Worm (Caenorhabditis elegans) whole organism, L4 larva: ENCODE results near the gene snf-3.
"Not testable (repeated sequence)": the region's sequence is repeated elsewhere in the genome, so short reads cannot be mapped to it uniquely, and the experiment has no call there.

Source experiments
- lin-1 ChIP-seq: fragments of 200-800 bp; sonication (Bioruptor generic); IDR thresholded peaks from 2 replicates; pipeline ENCODE4 v1.3.6; 2022; ENCODE audit warnings: missing genetic modification reagents, missing genetic modification characterization, missing compliant biosample characterization
- nhr-11 ChIP-seq: fragments of 150-350 bp; optimal IDR thresholded peaks from 2 replicates; lab custom pipeline; 2014; ENCODE audit warnings: missing biosample characterization, missing genetic modification characterization
- nhr-237 ChIP-seq: sonication (generic microtip); optimal IDR thresholded peaks from 2 replicates; lab custom pipeline; 2017; ENCODE audit warnings: missing biosample characterization, missing genetic modification characterization

ce11 chrII:1060702-1061101, 31.1 kb upstream of the snf-3 start, which contains the start of gene btb-10:
- TF ChIP-seq lin-1 (GFP tag; lab: Robert Waterston, UW); nhr-237 (tag; lab: Kevin White, UChicago); nhr-11 (tag; lab: Kevin White, UChicago): not testable (repeated sequence)
